Worm (Caenorhabditis elegans) whole organism, L3 larva: ENCODE results near the gene srw-108.

Source experiments
- elt-2 ChIP-seq: sonication (generic microtip); optimal IDR thresholded peaks from 2 replicates; lab custom pipeline; 2016; ENCODE audit warnings: missing genetic modification reagents, mild to moderate bottlenecking, missing genetic modification characterization, missing compliant biosample characterization
- eor-1 ChIP-seq, 2 experiments: fragments of 150-350 bp; optimal IDR thresholded peaks; 2 replicates each; lab custom pipeline; 2014 to 2018; ENCODE audit warnings: missing biosample characterization in 2 of 2, missing genetic modification characterization in 2 of 2
- nfya-1 ChIP-seq: sonication (generic microtip); optimal IDR thresholded peaks from 2 replicates; lab custom pipeline; 2017; ENCODE audit warnings: missing genetic modification characterization, mild to moderate bottlenecking, missing compliant biosample characterization, antibody characterized with exemption, moderate library complexity; ENCODE audit not compliant: insufficient read depth
- nhr-25 ChIP-seq: sonication (generic microtip); optimal IDR thresholded peaks from 2 replicates; lab custom pipeline; 2017; ENCODE audit warnings: missing biosample characterization, missing genetic modification characterization
- pha-4 ChIP-seq: fragments of 150-350 bp; optimal IDR thresholded peaks from 2 replicates; lab custom pipeline; 2014; ENCODE audit warnings: missing biosample characterization, missing genetic modification reagents, missing genetic modification characterization
- pqm-1 ChIP-seq: fragments of 150-350 bp; optimal IDR thresholded peaks from 2 replicates; lab custom pipeline; 2017; ENCODE audit warnings: missing biosample characterization, missing genetic modification characterization, inconsistent platforms
- ztf-11 ChIP-seq: fragments of 150-350 bp; optimal IDR thresholded peaks from 2 replicates; lab custom pipeline; 2014; ENCODE audit warnings: missing biosample characterization, missing genetic modification characterization
- ztf-4 ChIP-seq: fragments of 150-350 bp; optimal IDR thresholded peaks from 2 replicates; lab custom pipeline; 2014; ENCODE audit warnings: missing biosample characterization, missing genetic modification characterization

ce11 chrV:479046-479445 lies 48.7 kb upstream of the srw-108 start:
- TF ChIP-seq elt-2 (no peak), eor-1 (tag; optimal IDR thresholded peaks at IDR 0.05; lab: Kevin White, UChicago) (no peak), ztf-4 (tag; lab: Kevin White, UChicago) (no peak), nhr-25 (tag; lab: Kevin White, UChicago) (no peak), pqm-1 (tag; lab: Kevin White, UChicago) (no peak), nfya-1 (tag; lab: Kevin White, UChicago) (no peak), pha-4 (tag; lab: Kevin White, UChicago) (no peak), ztf-11 (tag; lab: Kevin White, UChicago) (no peak)
